Worm (Caenorhabditis elegans) whole organism, young adult: Measurements from ENCODE around the gene fis-2.
A peak's percentile ranks its signal among the peaks of the same experiment; 100 is the strongest.

Experiments
- B0336.3 ChIP-seq: fragments of 200-800 bp; sonication (Bioruptor generic); IDR thresholded peaks from 2 replicates; pipeline ENCODE4 v1.3.6; 2022; ENCODE audit warnings: missing genetic modification characterization, missing compliant biosample characterization
- C17E4.6 ChIP-seq: fragments of 200-800 bp; sonication (Bioruptor generic); IDR thresholded peaks from 2 replicates; pipeline ENCODE4 v1.3.6; 2022; ENCODE audit warnings: missing genetic modification reagents, missing genetic modification characterization, missing compliant biosample characterization
- F22D6.2 ChIP-seq: sonication (generic microtip); optimal IDR thresholded peaks from 2 replicates; lab custom pipeline; 2016; ENCODE audit warnings: mild to moderate bottlenecking, missing genetic modification characterization, missing compliant biosample characterization
- F37B4.10 ChIP-seq: fragments of 200-800 bp; sonication (Bioruptor generic); IDR thresholded peaks from 2 replicates; pipeline ENCODE4 v1.3.6; 2022; ENCODE audit warnings: missing genetic modification characterization, missing compliant biosample characterization
- K11D2.4 ChIP-seq: fragments of 200-800 bp; sonication (Bioruptor generic); IDR thresholded peaks from 2 replicates; pipeline ENCODE4 v1.3.6; 2022; ENCODE audit warnings: missing genetic modification reagents, missing genetic modification characterization, missing compliant biosample characterization
- Y95B8A.8 ChIP-seq: fragments of 200-800 bp; sonication (Bioruptor generic); IDR thresholded peaks from 2 replicates; pipeline ENCODE4 v1.3.6; 2022; ENCODE audit warnings: missing genetic modification reagents, missing genetic modification characterization, missing compliant biosample characterization
- ZK185.1 ChIP-seq: sonication (generic microtip); optimal IDR thresholded peaks from 2 replicates; lab custom pipeline; 2016; ENCODE audit warnings: mild to moderate bottlenecking, missing genetic modification characterization, missing compliant biosample characterization; ENCODE audit not compliant: poor library complexity, severe bottlenecking
- atf-7 ChIP-seq: sonication (generic microtip); optimal IDR thresholded peaks from 2 replicates; lab custom pipeline; 2017; ENCODE audit warnings: mild to moderate bottlenecking, missing genetic modification characterization, missing compliant biosample characterization
- attf-6 ChIP-seq: fragments of 200-800 bp; sonication (Bioruptor generic); IDR thresholded peaks from 2 replicates; pipeline ENCODE4 v1.3.6; 2022; ENCODE audit warnings: missing genetic modification reagents, missing genetic modification characterization, missing compliant biosample characterization
- bed-1 ChIP-seq: fragments of 200-800 bp; sonication (Bioruptor generic); IDR thresholded peaks from 2 replicates; pipeline ENCODE4 v1.3.6; 2022; ENCODE audit warnings: missing genetic modification reagents, missing genetic modification characterization, missing compliant biosample characterization
- cebp-1 ChIP-seq, 2 experiments: fragments of 200-800 bp in 1 of 2; sonication (Bioruptor generic) in 1 of 2; sonication (generic microtip) in 1 of 2; IDR thresholded peaks in 1 of 2; optimal IDR thresholded peaks in 1 of 2; 2 replicates each; pipeline versions ENCODE4 v1.3.6 to Lab custom; 2017 to 2022; ENCODE audit warnings: missing compliant biosample characterization in 2 of 2, missing genetic modification characterization in 2 of 2, mild to moderate bottlenecking in 1 of 2, missing genetic modification reagents in 1 of 2, moderate library complexity in 1 of 2
- ceh-27 ChIP-seq: fragments of 200-800 bp; sonication (Bioruptor generic); optimal IDR thresholded peaks from 2 replicates; lab custom pipeline; 2018; ENCODE audit warnings: mild to moderate bottlenecking, missing genetic modification characterization, moderate library complexity, missing compliant biosample characterization
- ceh-40 ChIP-seq: fragments of 200-800 bp; sonication (Bioruptor generic); IDR thresholded peaks from 2 replicates; pipeline ENCODE4 v1.3.6; 2022; ENCODE audit warnings: missing genetic modification characterization, missing compliant biosample characterization
- dox-1 ChIP-seq: fragments of 200-800 bp; sonication (Bioruptor generic); IDR thresholded peaks from 2 replicates; pipeline ENCODE4 v1.3.6; 2022; ENCODE audit warnings: missing genetic modification reagents, missing genetic modification characterization, missing compliant biosample characterization
- egrh-3 ChIP-seq: fragments of 200-800 bp; sonication (Bioruptor generic); IDR thresholded peaks from 2 replicates; pipeline ENCODE4 v1.3.6; 2022; ENCODE audit warnings: missing genetic modification reagents, missing genetic modification characterization, missing compliant biosample characterization
- ets-4 ChIP-seq: fragments of 200-800 bp; sonication (Bioruptor generic); optimal IDR thresholded peaks from 2 replicates; lab custom pipeline; 2018; ENCODE audit warnings: mild to moderate bottlenecking, missing genetic modification characterization, missing compliant biosample characterization
- fkh-3 ChIP-seq: sonication (generic microtip); optimal IDR thresholded peaks from 2 replicates; lab custom pipeline; 2016; ENCODE audit warnings: mild to moderate bottlenecking, missing genetic modification characterization, missing compliant biosample characterization
- hmg-1.2 ChIP-seq: fragments of 200-800 bp; sonication (Bioruptor generic); IDR thresholded peaks from 2 replicates; pipeline ENCODE4 v1.3.6; 2022; ENCODE audit warnings: missing genetic modification reagents, missing genetic modification characterization, missing compliant biosample characterization
- hrde-1 ChIP-seq: sonication (generic microtip); optimal IDR thresholded peaks from 2 replicates; lab custom pipeline; 2016; ENCODE audit warnings: missing genetic modification characterization, mild to moderate bottlenecking, missing compliant biosample characterization, moderate library complexity, missing genotype, missing genetic modification reagents, borderline replicate concordance
- hsf-1 ChIP-seq: fragments of 200-800 bp; sonication (Bioruptor generic); IDR thresholded peaks from 2 replicates; pipeline ENCODE4 v1.3.6; 2022; ENCODE audit warnings: missing genetic modification reagents, missing genetic modification characterization, missing compliant biosample characterization
- let-526 ChIP-seq: fragments of 200-800 bp; sonication (Bioruptor generic); IDR thresholded peaks from 2 replicates; pipeline ENCODE4 v1.3.6; 2022; ENCODE audit warnings: missing genetic modification reagents, missing genetic modification characterization, missing compliant biosample characterization
- let-607 ChIP-seq, 2 experiments: fragments of 200-800 bp in 1 of 2; sonication (Bioruptor generic) in 1 of 2; sonication (generic microtip) in 1 of 2; optimal IDR thresholded peaks; 2 replicates each; lab custom pipeline; 2016 to 2018; ENCODE audit warnings: mild to moderate bottlenecking in 2 of 2, missing compliant biosample characterization in 2 of 2, missing genetic modification characterization in 2 of 2, moderate library complexity in 2 of 2, missing genotype in 1 of 2
- madf-10 ChIP-seq: sonication (generic microtip); optimal IDR thresholded peaks from 2 replicates; lab custom pipeline; 2016; ENCODE audit warnings: mild to moderate bottlenecking, missing genetic modification characterization, missing compliant biosample characterization
- madf-3 ChIP-seq: fragments of 200-800 bp; sonication (Bioruptor generic); IDR thresholded peaks from 2 replicates; pipeline ENCODE4 v1.3.6; 2022; ENCODE audit warnings: missing genetic modification reagents, missing genetic modification characterization, missing compliant biosample characterization
- nfya-2 ChIP-seq: fragments of 200-800 bp; sonication (Bioruptor generic); IDR thresholded peaks from 2 replicates; pipeline ENCODE4 v1.3.6; 2022; ENCODE audit warnings: missing genetic modification reagents, missing genetic modification characterization, missing compliant biosample characterization
- nhr-80 ChIP-seq: sonication (generic microtip); optimal IDR thresholded peaks from 2 replicates; lab custom pipeline; 2016; ENCODE audit warnings: missing genetic modification characterization, missing compliant biosample characterization
- nhr-90 ChIP-seq: sonication (generic microtip); optimal IDR thresholded peaks from 2 replicates; lab custom pipeline; 2016; ENCODE audit warnings: missing genotype, mild to moderate bottlenecking, missing genetic modification characterization, missing compliant biosample characterization
- pha-4 ChIP-seq: fragments of 150-350 bp; sonication (generic microtip); optimal IDR thresholded peaks from 2 replicates; lab custom pipeline; 2014; ENCODE audit warnings: missing biosample characterization, missing genetic modification reagents, missing genetic modification characterization
- rec-8 ChIP-seq, 2 experiments: sonication (generic microtip); optimal IDR thresholded peaks; 2 replicates each; lab custom pipeline; 2016; ENCODE audit warnings: mild to moderate bottlenecking in 2 of 2, missing genetic modification characterization in 2 of 2, missing genetic modification reagents in 2 of 2, missing genotype in 2 of 2, missing biosample characterization in 1 of 2, missing compliant biosample characterization in 1 of 2, moderate library complexity in 1 of 2
- sdz-38 ChIP-seq: sonication (generic microtip); optimal IDR thresholded peaks from 2 replicates; lab custom pipeline; 2016; ENCODE audit warnings: missing genotype, missing genetic modification characterization, missing compliant biosample characterization
- snpc-3.4 ChIP-seq: sonication (generic microtip); optimal IDR thresholded peaks from 2 replicates; lab custom pipeline; 2017; ENCODE audit warnings: missing genetic modification characterization, mild to moderate bottlenecking, missing compliant biosample characterization, antibody characterized with exemption, moderate library complexity, missing genotype, missing genetic modification reagents
- snpc-4 ChIP-seq, 5 experiments: fragments of 150-350 bp in 1 of 5; sonication (generic microtip) in 4 of 5; optimal IDR thresholded peaks; 2 replicates each; lab custom pipeline; 2014 to 2018; ENCODE audit warnings: missing genetic modification characterization in 5 of 5, missing biosample characterization in 3 of 5, antibody characterized with exemption in 2 of 5, mild to moderate bottlenecking in 2 of 5, missing compliant biosample characterization in 2 of 5, missing genotype in 2 of 5, moderate library complexity in 2 of 5, missing genetic modification reagents in 1 of 5
- somi-1 ChIP-seq: fragments of 200-800 bp; sonication (Bioruptor generic); optimal IDR thresholded peaks from 2 replicates; lab custom pipeline; 2018; ENCODE audit warnings: mild to moderate bottlenecking, missing genetic modification characterization, missing compliant biosample characterization
- tbp1 ChIP-seq: fragments of 200-800 bp; sonication (Bioruptor generic); optimal IDR thresholded peaks from 2 replicates; lab custom pipeline; 2018; ENCODE audit warnings: mild to moderate bottlenecking, missing genetic modification characterization, missing compliant biosample characterization
- tbx-9 ChIP-seq: sonication (generic microtip); optimal IDR thresholded peaks from 2 replicates; lab custom pipeline; 2016; ENCODE audit warnings: borderline replicate concordance, missing genetic modification characterization, inconsistent platforms, missing compliant biosample characterization
- tlf-1 ChIP-seq: fragments of 200-800 bp; sonication (Bioruptor generic); optimal IDR thresholded peaks from 2 replicates; lab custom pipeline; 2018; ENCODE audit warnings: mild to moderate bottlenecking, missing genetic modification characterization, missing compliant biosample characterization
- unc-62 ChIP-seq: fragments of 150-350 bp; optimal IDR thresholded peaks from 2 replicates; lab custom pipeline; 2014; ENCODE audit warnings: missing biosample characterization, missing genetic modification reagents, missing genetic modification characterization
- xnd-1 ChIP-seq: sonication (generic microtip); optimal IDR thresholded peaks from 2 replicates; lab custom pipeline; 2016; ENCODE audit warnings: missing genotype, missing genetic modification reagents, missing genetic modification characterization, missing compliant biosample characterization
- zfh-2 ChIP-seq: fragments of 200-800 bp; sonication (Bioruptor generic); conservative IDR thresholded peaks from 2 replicates; pipeline ENCODE4 v1.3.6; 2022; ENCODE audit warnings: missing genetic modification reagents, missing genetic modification characterization, missing compliant biosample characterization

The fis-2 gene

ce11 chrX:8255433-8255832, 29.6 kb downstream of the fis-2 start (continued):
- no peak for TF ChIP-seq bed-1 (GFP tag; lab: Robert Waterston, UW)
- TF ChIP-seq Y95B8A.8 (GFP tag; lab: Robert Waterston, UW): no peak

- TF ChIP-seq ceh-27 (GFP tag; lab: Kevin White, UChicago) (peak; percentile 14), K11D2.4 (GFP tag; lab: Robert Waterston, UW) (no peak), egrh-3 (0 out of 2 replicates have a peak, but pooled peaks have one; percentile 10), zfh-2 (GFP tag; lab: Robert Waterston, UW) (peak; percentile 73), rec-8 (tag; optimal IDR thresholded peaks at IDR 0.05; lab: Kevin White, UChicago) (no peak), tlf-1 (GFP tag; lab: Kevin White, UChicago) (no peak), cebp-1 (GFP tag; IDR thresholded peaks at IDR 0.05; lab: Robert Waterston, UW) (no peak), cebp-1 (tag; optimal IDR thresholded peaks at IDR 0.05; lab: Kevin White, UChicago) (peak; percentile 11), hmg-1.2 (GFP tag; lab: Robert Waterston, UW) (peak; percentile 42; the same call in 1 of the 2 replicates), xnd-1 (tag; lab: Kevin White, UChicago) (no peak)
These were observed 32.7 kb downstream of the fis-2 start, which contains the start of gene M60.6 for ce11 chrX:8252293-8252692. Gene M60.6 (minus strand): TSS chrX:8252458.

ce11 chrX:8247088-8247487, 37.9 kb downstream of the fis-2 start:
- TF ChIP-seq nhr-90 (tag; lab: Kevin White, UChicago) (no peak), snpc-3.4 (tag; lab: Kevin White, UChicago) (no peak), attf-6 (GFP tag; lab: Robert Waterston, UW) (no peak), madf-3 (GFP tag; lab: Robert Waterston, UW) (0 out of 2 replicates have a peak, but pooled peaks have one; percentile 59), F22D6.2 (tag; lab: Kevin White, UChicago) (no peak), nfya-2 (GFP tag; lab: Robert Waterston, UW) (no peak), ceh-40 (GFP tag; lab: Robert Waterston, UW) (no peak)

- TF ChIP-seq nhr-80 (tag; lab: Kevin White, UChicago) (peak; percentile 75), tbp1 (GFP tag; lab: Kevin White, UChicago) (no peak), somi-1 (GFP tag; lab: Kevin White, UChicago) (no peak), fkh-3 (tag; lab: Kevin White, UChicago) (no peak), dox-1 (peak; percentile 35; the same call in 1 of the 2 replicates), C17E4.6 (no peak), let-607 (tag; optimal IDR thresholded peaks at IDR 0.05; lab: Kevin White, UChicago) (peak in 1 of 2 experiments; percentile 0)
These were observed 38.9 kb downstream of the fis-2 start, which contains the start of gene kqt-2 for ce11 chrX:8246126-8246525. Gene kqt-2 (minus strand): TSS chrX:8246369.

ce11 chrX:8243116-8243515, 41.9 kb downstream of the fis-2 start:
- TF ChIP-seq unc-62 (peak; percentile 75), atf-7 (tag; lab: Kevin White, UChicago) (peak; percentile 68), B0336.3 (no peak), snpc-4 (GFP tag; optimal IDR thresholded peaks at IDR 0.05; lab: Kevin White, UChicago) (no peak), snpc-4 (tag; optimal IDR thresholded peaks at IDR 0.05; lab: Kevin White, UChicago) (no peak), hrde-1 (tag; lab: Kevin White, UChicago) (no peak), ets-4 (GFP tag; lab: Kevin White, UChicago) (peak; percentile 65), sdz-38 (no peak), F37B4.10 (GFP tag; lab: Robert Waterston, UW) (no peak), hsf-1 (GFP tag; lab: Robert Waterston, UW) (0 out of 2 replicates have a peak, but pooled peaks have one; percentile 25), cebp-1 (GFP tag; IDR thresholded peaks at IDR 0.05; lab: Robert Waterston, UW) (peak; percentile 90), cebp-1 (tag; optimal IDR thresholded peaks at IDR 0.05; lab: Kevin White, UChicago) (peak; percentile 94), tbx-9 (no peak), madf-10 (tag; lab: Kevin White, UChicago) (no peak), let-526 (GFP tag; lab: Robert Waterston, UW) (peak; percentile 70; the same call in 1 of the 2 replicates), pha-4 (tag; lab: Kevin White, UChicago) (peak; percentile 31), tbp1 (GFP tag; lab: Kevin White, UChicago) (peak; percentile 25), nhr-90 (tag; lab: Kevin White, UChicago) (peak; percentile 15), ZK185.1 (tag; lab: Kevin White, UChicago) (peak; percentile 40), nhr-80 (tag; lab: Kevin White, UChicago) (peak; percentile 93)
